Fruit fly (Drosophila melanogaster) whole organism, pupa: ENCODE results near the gene Cdk12.
A peak's percentile ranks its signal among the peaks of the same experiment; 100 is the strongest.

ENCODE experiments used
- CG10348 ChIP-seq: fragments of 200-800 bp; sonication (Bioruptor generic); IDR thresholded peaks from 2 replicates; pipeline ENCODE4 v1.3.6; 2022; ENCODE audit warnings: missing biosample characterization, missing genetic modification characterization
- CG12605 ChIP-seq: fragments of 200-800 bp; sonication (Bioruptor generic); IDR thresholded peaks from 2 replicates; pipeline ENCODE4 v1.3.6; 2022; ENCODE audit warnings: missing biosample characterization, missing genetic modification characterization
- CG13204 ChIP-seq: fragments of 200-800 bp; sonication (Bioruptor generic); optimal IDR thresholded peaks from 2 replicates; lab custom pipeline; 2018; ENCODE audit warnings: missing biosample characterization, mild to moderate bottlenecking, missing genetic modification characterization, moderate library complexity
- CG14655 ChIP-seq: fragments of 200-800 bp; sonication (Bioruptor generic); optimal IDR thresholded peaks from 3 replicates; lab custom pipeline; 2017; ENCODE audit warnings: mild to moderate bottlenecking, missing biosample characterization, missing genetic modification reagents, missing genetic modification characterization
- CG15710 ChIP-seq: fragments of 200-800 bp; sonication (Bioruptor generic); optimal IDR thresholded peaks from 2 replicates; lab custom pipeline; 2018; ENCODE audit warnings: missing biosample characterization, mild to moderate bottlenecking, missing genetic modification characterization, moderate library complexity
- D1 ChIP-seq: fragments of 200-800 bp; sonication (Bioruptor generic); optimal IDR thresholded peaks from 2 replicates; lab custom pipeline; 2018; ENCODE audit warnings: missing biosample characterization, mild to moderate bottlenecking, missing genetic modification characterization, moderate library complexity
- EcR ChIP-seq: fragments of 200-800 bp; sonication (Bioruptor generic); optimal IDR thresholded peaks from 3 replicates; lab custom pipeline; 2019; ENCODE audit warnings: missing biosample characterization, missing genetic modification characterization, mild to moderate bottlenecking, moderate library complexity, missing genetic modification reagents
- Pif1B ChIP-seq: fragments of 200-800 bp; sonication (Bioruptor generic); optimal IDR thresholded peaks from 3 replicates; lab custom pipeline; 2016; ENCODE audit warnings: missing biosample characterization, missing genetic modification characterization

DNA sequence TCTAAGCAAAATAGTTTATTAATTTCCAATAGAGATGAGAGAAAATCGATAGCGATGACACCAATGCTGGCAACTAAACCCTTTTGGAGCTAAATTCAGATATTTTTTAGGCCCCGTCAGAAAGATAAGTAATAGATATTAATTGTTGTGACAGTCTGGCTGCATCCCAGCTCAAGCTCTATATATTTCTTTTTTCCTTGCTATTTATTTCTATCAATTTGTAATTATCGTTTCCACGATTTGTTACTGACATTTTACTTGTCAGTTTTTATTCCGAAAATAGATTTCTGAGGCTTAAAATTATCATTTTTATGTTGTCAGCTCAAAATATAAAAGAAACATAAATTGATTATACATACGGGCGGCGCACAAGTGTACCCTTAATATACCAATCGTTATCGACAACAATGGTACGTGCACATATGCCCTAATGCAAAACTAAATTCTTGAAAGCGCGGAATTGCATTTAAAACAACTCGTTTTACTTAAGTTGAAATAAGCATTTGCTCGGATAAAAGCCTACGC lies 52.8 kb downstream of the Cdk12 start, which contains the start of the genes CRIF and SMC5:
- TF ChIP-seq Pif1B (no peak), CG14655 (no peak), CG12605 (GFP tag; lab: Robert Waterston, UW) (no peak), CG13204 (GFP tag; lab: Kevin White, UChicago) (no peak), EcR (GFP tag; lab: Kevin White, UChicago) (no peak), D1 (tag; lab: Kevin White, UChicago) (peak; percentile 44), CG15710 (tag; lab: Kevin White, UChicago) (no peak), CG10348 (GFP tag; lab: Robert Waterston, UW) (no peak)
